Worm (Caenorhabditis elegans) whole organism, midembryonic: ENCODE results near the gene cwp-5.

ENCODE experiments used
- T22C8.4 ChIP-seq: fragments of 200-800 bp; sonication (Bioruptor generic); IDR thresholded peaks from 2 replicates; pipeline ENCODE4 v1.3.6; 2022; ENCODE audit warnings: missing genetic modification characterization, missing compliant biosample characterization
- cog-1 ChIP-seq: sonication (generic microtip); optimal IDR thresholded peaks from 2 replicates; lab custom pipeline; 2016; ENCODE audit warnings: missing genetic modification characterization, missing compliant biosample characterization
- flt-1 ChIP-seq: fragments of 200-800 bp; sonication (Bioruptor generic); IDR thresholded peaks from 2 replicates; pipeline ENCODE4 v1.3.6; 2022; ENCODE audit warnings: missing genetic modification characterization, missing compliant biosample characterization
- med-1 ChIP-seq: sonication (generic microtip); optimal IDR thresholded peaks from 2 replicates; lab custom pipeline; 2017; ENCODE audit warnings: missing genetic modification characterization, mild to moderate bottlenecking, missing compliant biosample characterization, antibody characterized with exemption, missing genetic modification reagents; ENCODE audit not compliant: insufficient read depth
- ztf-23 ChIP-seq: fragments of 200-800 bp; sonication (Bioruptor generic); IDR thresholded peaks from 2 replicates; pipeline ENCODE4 v1.3.6; 2022; ENCODE audit warnings: missing genetic modification reagents, missing genetic modification characterization, missing compliant biosample characterization
- ztf-29 ChIP-seq: fragments of 200-800 bp; sonication (Bioruptor generic); IDR thresholded peaks from 2 replicates; pipeline ENCODE4 v1.3.6; 2022; ENCODE audit warnings: missing genetic modification reagents, missing genetic modification characterization, missing compliant biosample characterization

- no peak for TF ChIP-seq med-1 (GFP tag; lab: Kevin White, UChicago)
- TF ChIP-seq ztf-29 (GFP tag; lab: Robert Waterston, UW), result no peak
- no peak for TF ChIP-seq T22C8.4 (GFP tag; lab: Robert Waterston, UW)
- no peak for TF ChIP-seq ztf-23 (GFP tag; lab: Robert Waterston, UW)
- TF ChIP-seq flt-1, result no peak
- TF ChIP-seq cog-1, result no peak
Observed at ce11 chrX:13190912-13191311, 1.2 kb upstream of the cwp-5 start, which contains the start of gene gpa-6.
